Fruit fly (Drosophila melanogaster): ENCODE results near the gene CG1806.

CG1806 gene

dm6 chrX:12018440-12019101, 11.6 kb downstream of the CG1806 start, which contains the start of gene Lsm12a:
Gene Lsm12a (plus strand): TSS chrX:12018640.
- TF ChIP-seq CG4328 (GFP tag; optimal IDR thresholded peaks at IDR 0.05) (no peak), hbn (GFP tag; IDR thresholded peaks at IDR 0.05; ENCODE audit: partially characterized antibody) (peak; percentile 16; the same call in 1 of the 2 replicates), GATAe (GFP tag; conservative IDR thresholded peaks at IDR 0.05) (no peak), CG1233 (GFP tag; optimal IDR thresholded peaks at IDR 0.05) (no peak), Sin3A (optimal IDR thresholded peaks at IDR 0.05) (peak; percentile 1), YL-1 (GFP tag; optimal IDR thresholded peaks at IDR 0.05) (peak; percentile 21), nerfin-1 (tag; optimal IDR thresholded peaks at IDR 0.05) (no peak), fu2 (GFP tag; optimal IDR thresholded peaks at IDR 0.05) (no peak), tna (GFP tag; IDR thresholded peaks at IDR 0.05; ENCODE audit: partially characterized antibody) (peak; percentile 38; the same call in 1 of the 2 replicates), Chrac-16 (GFP tag; optimal IDR thresholded peaks at IDR 0.05) (no peak), CG10462 (GFP tag; optimal IDR thresholded peaks at IDR 0.05) (no peak), CG14860 (GFP tag; IDR thresholded peaks at IDR 0.05; ENCODE audit: partially characterized antibody) (peak; percentile 23; the same call in 2 of the 3 replicates), CG8924 (tag; optimal IDR thresholded peaks at IDR 0.05) (peak; percentile 15), ab (GFP tag; optimal IDR thresholded peaks at IDR 0.05) (no peak), ato (GFP tag; IDR thresholded peaks at IDR 0.05; ENCODE audit: partially characterized antibody) (peak; percentile 44; the same call in 1 of the 2 replicates), disco-r (GFP tag; optimal IDR thresholded peaks at IDR 0.05) (no peak), vvl (GFP tag; IDR thresholded peaks at IDR 0.05) (no peak), CG14014 (GFP tag; IDR thresholded peaks at IDR 0.05) (no peak), usp (GFP tag; optimal IDR thresholded peaks at IDR 0.05) (no peak), emc (GFP tag; optimal IDR thresholded peaks at IDR 0.05) (no peak), CG17385 (GFP tag; optimal IDR thresholded peaks at IDR 0.05) (no peak), CG6175 (GFP tag; IDR thresholded peaks at IDR 0.05) (no peak), CG12071 (GFP tag; optimal IDR thresholded peaks at IDR 0.05) (no peak), CG4617 (GFP tag; optimal IDR thresholded peaks at IDR 0.05; ENCODE audit: borderline replicate concordance) (peak; percentile 9), CG6791 (GFP tag; IDR thresholded peaks at IDR 0.05; ENCODE audit: partially characterized antibody) (peak; percentile 77; the same call in 2 of the 3 replicates), toy (GFP tag; IDR thresholded peaks at IDR 0.05) (no peak), CG3838 (GFP tag; optimal IDR thresholded peaks at IDR 0.05) (no peak), CG1832 (GFP tag; optimal IDR thresholded peaks at IDR 0.05) (peak; percentile 82), lmd (GFP tag; IDR thresholded peaks at IDR 0.05) (no peak), CG4707 (GFP tag; optimal IDR thresholded peaks at IDR 0.05) (no peak), Dbx (GFP tag; IDR thresholded peaks at IDR 0.05) (no peak), h (optimal IDR thresholded peaks at IDR 0.05) (no peak), psq (GFP tag; optimal IDR thresholded peaks at IDR 0.05) (peak; percentile 80), Antp (GFP tag; optimal IDR thresholded peaks at IDR 0.05) (no peak), CG9437 (GFP tag; optimal IDR thresholded peaks at IDR 0.05) (no peak), Meics (GFP tag; optimal IDR thresholded peaks at IDR 0.05) (no peak), CG10274 (GFP tag; optimal IDR thresholded peaks at IDR 0.05) (no peak), CG8944 (GFP tag; optimal IDR thresholded peaks at IDR 0.05) (no peak), scrt (GFP tag; optimal IDR thresholded peaks at IDR 0.05) (no peak), CG10979 (tag; optimal IDR thresholded peaks at IDR 0.05) (no peak), Ssrp (tag; optimal IDR thresholded peaks at IDR 0.05) (no peak), CG7963 (GFP tag; IDR thresholded peaks at IDR 0.05; ENCODE audit: partially characterized antibody) (peak; percentile 58), CG31441 (GFP tag; IDR thresholded peaks at IDR 0.05) (no peak), sr (GFP tag; IDR thresholded peaks at IDR 0.05) (no peak), bcd (GFP tag; optimal IDR thresholded peaks at IDR 0.05) (no peak), Sox102F (GFP tag; optimal IDR thresholded peaks at IDR 0.05) (no peak), Opbp (GFP tag; IDR thresholded peaks at IDR 0.05; ENCODE audit: partially characterized antibody) (peak; percentile 60; the same call in 2 of the 3 replicates), mld (GFP tag; IDR thresholded peaks at IDR 0.05; ENCODE audit: partially characterized antibody) (0 out of 3 replicates have a peak, but pooled peaks have one; percentile 35), CG42726 (GFP tag; IDR thresholded peaks at IDR 0.05; ENCODE audit: partially characterized antibody) (peak; percentile 44; the same call in 1 of the 2 replicates), Drgx (GFP tag; IDR thresholded peaks at IDR 0.05) (no peak)
